Worm (Caenorhabditis elegans): ENCODE data around the gene T24A6.1.
A peak's percentile ranks its signal among the peaks of the same experiment; 100 is the strongest.

Gene T24A6.1

DNA sequence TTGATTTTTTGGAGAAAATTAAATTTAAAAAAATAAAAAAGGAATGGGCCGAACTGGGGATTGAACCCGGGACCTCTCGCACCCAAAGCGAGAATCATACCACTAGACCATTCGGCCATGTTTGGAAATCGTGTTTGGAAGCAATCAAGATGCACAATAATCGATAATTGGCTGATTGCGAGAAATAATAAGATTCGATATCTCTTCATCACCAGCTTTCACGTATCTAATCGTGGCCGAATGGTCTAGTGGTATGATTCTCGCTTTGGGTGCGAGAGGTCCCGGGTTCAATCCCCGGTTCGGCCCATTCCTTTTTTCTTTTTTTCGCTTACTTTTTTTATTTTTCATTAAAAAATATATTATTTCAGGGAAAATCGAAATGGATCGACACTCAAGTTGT is 23.2 kb downstream of the T24A6.1 start (continued):
- TF ChIP-seq dmd-8 (GFP tag; IDR thresholded peaks at IDR 0.05) = 0 out of 2 replicates have a peak, but pooled peaks have one; percentile 37
- peak; percentile 68; the same call in 1 of the 2 replicates for TF ChIP-seq arid-1 (GFP tag; conservative IDR thresholded peaks at IDR 0.05)
- no peak for TF ChIP-seq mdt-29 (GFP tag; IDR thresholded peaks at IDR 0.05)
- peak; percentile 20 for TF ChIP-seq nhr-48 (tag; optimal IDR thresholded peaks at IDR 0.05)
- peak; percentile 55 to 60; a peak in 1 of 4 replicates for TF ChIP-seq madf-5 (GFP tag; IDR thresholded peaks at IDR 0.05)
- TF ChIP-seq aha-1 (tag) = no peak
- no peak for TF ChIP-seq nhr-76 (tag; optimal IDR thresholded peaks at IDR 0.05)
- TF ChIP-seq lin-38 (GFP tag; IDR thresholded peaks at IDR 0.05) = peak; percentile 70; the same call in 1 of the 2 replicates
- TF ChIP-seq nhr-237 (tag; optimal IDR thresholded peaks at IDR 0.05) = no peak
- TF ChIP-seq ces-1 (GFP tag; optimal IDR thresholded peaks at IDR 0.05) = no peak
- peak; percentile 25 for TF ChIP-seq duxl-1 (tag; optimal IDR thresholded peaks at IDR 0.05; ENCODE audit: poor library complexity)
- peak; percentile 75; the same call in 1 of the 2 replicates for TF ChIP-seq pha-4 (GFP tag; IDR thresholded peaks at IDR 0.05)
- no peak for TF ChIP-seq pha-4 (tag; optimal IDR thresholded peaks at IDR 0.05)
- no peak for TF ChIP-seq spr-1 (tag; optimal IDR thresholded peaks at IDR 0.05)
- TF ChIP-seq F44E2.7 (GFP tag; IDR thresholded peaks at IDR 0.05) = 0 out of 2 replicates have a peak, but pooled peaks have one; percentile 7
- no peak for TF ChIP-seq egl-43 (GFP tag; IDR thresholded peaks at IDR 0.05)
- peak; percentile 8; the same call in 1 of the 2 replicates for TF ChIP-seq dmd-6 (GFP tag; IDR thresholded peaks at IDR 0.05)
- TF ChIP-seq lsy-2 (tag; optimal IDR thresholded peaks at IDR 0.05) = peak in 1 of 2 experiments; percentile 35
- TF ChIP-seq dve-1 (tag; optimal IDR thresholded peaks at IDR 0.05; ENCODE audit: insufficient read depth) = peak; percentile 8
- peak; percentile 70; the same call in 1 of the 2 replicates for TF ChIP-seq Y48G9A.11 (GFP tag; IDR thresholded peaks at IDR 0.05)
- TF ChIP-seq lin-13 (GFP tag; optimal IDR thresholded peaks at IDR 0.05) = peak; percentile 31
- TF ChIP-seq lim-7 (GFP tag; IDR thresholded peaks at IDR 0.05) = peak; percentile 80
- 0 out of 2 replicates have a peak, but pooled peaks have one; percentile 16 for TF ChIP-seq ZK337.2 (GFP tag; IDR thresholded peaks at IDR 0.05)

DNA sequence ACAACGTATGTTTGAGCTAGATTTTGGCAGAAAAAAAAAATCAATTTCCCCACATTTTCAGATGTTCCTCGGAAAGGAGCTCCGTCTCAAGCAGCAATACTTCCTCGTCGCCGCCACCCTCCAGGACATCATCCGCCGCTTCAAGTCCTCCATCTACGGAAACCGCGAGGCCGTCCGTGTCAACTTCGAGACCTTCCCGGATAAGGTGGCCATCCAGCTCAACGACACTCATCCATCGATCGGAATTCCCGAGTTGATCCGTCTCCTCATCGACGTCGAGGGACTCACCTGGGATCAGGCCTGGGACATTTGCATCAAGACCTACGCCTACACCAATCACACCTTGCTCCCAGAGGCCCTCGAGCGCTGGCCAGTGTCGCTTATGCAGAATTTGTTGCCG is 23.8 kb downstream of the T24A6.1 start:
- TF ChIP-seq D1046.2 (GFP tag; IDR thresholded peaks at IDR 0.05) (no peak), set-16 (GFP tag; IDR thresholded peaks at IDR 0.05) (peak; percentile 77)

ce11 chrV:3583622-3584021 is 24.8 kb downstream of the T24A6.1 start:
- TF ChIP-seq F26F4.8 (GFP tag; conservative IDR thresholded peaks at IDR 0.05) (no peak), D1046.2 (GFP tag; IDR thresholded peaks at IDR 0.05) (no peak), ceh-44 (GFP tag; IDR thresholded peaks at IDR 0.05) (no peak), unc-62 (GFP tag; optimal IDR thresholded peaks at IDR 0.05 in 1 of 2) (no peak), unc-62 (tag; optimal IDR thresholded peaks at IDR 0.05) (no peak), saeg-2 (GFP tag; IDR thresholded peaks at IDR 0.05) (no peak), dmd-6 (GFP tag; IDR thresholded peaks at IDR 0.05) (no peak), daf-12 (tag; optimal IDR thresholded peaks at IDR 0.05) (no peak), set-16 (GFP tag; IDR thresholded peaks at IDR 0.05) (0 out of 2 replicates have a peak, but pooled peaks have one; percentile 19), attf-4 (tag; optimal IDR thresholded peaks at IDR 0.05) (no peak), aha-1 (tag) (peak; percentile 94)

DNA sequence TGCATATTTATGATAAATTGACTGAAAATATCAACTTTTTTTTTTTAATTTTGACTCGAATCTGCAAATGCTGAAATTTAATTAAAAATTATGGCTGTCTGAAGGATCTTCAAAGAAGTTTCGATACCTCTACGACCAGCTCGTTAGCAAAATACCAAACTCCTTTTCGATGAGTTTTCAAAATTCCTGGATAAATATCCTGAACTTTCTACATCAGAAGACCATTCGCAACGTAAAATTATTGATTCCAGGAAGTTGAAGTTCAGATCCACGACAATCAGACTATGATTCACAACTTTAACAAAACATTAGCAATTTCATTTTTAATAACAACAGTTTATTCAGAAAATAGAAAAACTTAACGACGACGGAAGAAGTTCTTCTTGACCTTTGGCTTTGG is 26.2 kb downstream of the T24A6.1 start:
- no peak for TF ChIP-seq lin-13 (GFP tag; optimal IDR thresholded peaks at IDR 0.05)
- no peak for TF ChIP-seq cey-2 (tag; optimal IDR thresholded peaks at IDR 0.05; ENCODE audit: borderline replicate concordance, insufficient read depth)
- TF ChIP-seq spr-3 (GFP tag; optimal IDR thresholded peaks at IDR 0.05) = no peak
- peak; percentile 87 for TF ChIP-seq ama-1 (optimal IDR thresholded peaks at IDR 0.05)
- TF ChIP-seq ctbp-1 (GFP tag; IDR thresholded peaks at IDR 0.05) = peak; percentile 13; the same call in 1 of the 2 replicates
- TF ChIP-seq unc-130 (GFP tag; optimal IDR thresholded peaks at IDR 0.05) = peak; percentile 54
- peak; percentile 22 for TF ChIP-seq nhr-102 (tag; optimal IDR thresholded peaks at IDR 0.05)
- no peak for TF ChIP-seq lin-1 (GFP tag; IDR thresholded peaks at IDR 0.05)
- no peak for TF ChIP-seq nhr-237 (tag; optimal IDR thresholded peaks at IDR 0.05)
- peak; percentile 51; the same call in 1 of the 2 replicates for TF ChIP-seq arid-1 (GFP tag; conservative IDR thresholded peaks at IDR 0.05)
- TF ChIP-seq dmd-8 (GFP tag; IDR thresholded peaks at IDR 0.05) = peak; percentile 40; the same call in 1 of the 2 replicates
- TF ChIP-seq hlh-11 (tag; optimal IDR thresholded peaks at IDR 0.05) = no peak
- no peak for TF ChIP-seq Y5F2A.4 (GFP tag; optimal IDR thresholded peaks at IDR 0.05)
- peak; percentile 78 for TF ChIP-seq Y48G9A.11 (GFP tag; IDR thresholded peaks at IDR 0.05)
- no peak for TF ChIP-seq fos-1 (tag; optimal IDR thresholded peaks at IDR 0.05)
- TF ChIP-seq nhr-25 (tag; optimal IDR thresholded peaks at IDR 0.05; ENCODE audit: borderline replicate concordance, insufficient read depth) = no peak
- no peak for TF ChIP-seq pqm-1 (tag; optimal IDR thresholded peaks at IDR 0.05)
- 0 out of 2 replicates have a peak, but pooled peaks have one; percentile 14 for TF ChIP-seq vab-7 (GFP tag; IDR thresholded peaks at IDR 0.05)
- peak; percentile 30 for TF ChIP-seq aha-1 (tag)
- TF ChIP-seq F37D6.2 (tag; optimal IDR thresholded peaks at IDR 0.05) = no peak
